Worm (Caenorhabditis elegans): Measurements from ENCODE around the gene F36G9.15.

The F36G9.15 gene

DNA sequence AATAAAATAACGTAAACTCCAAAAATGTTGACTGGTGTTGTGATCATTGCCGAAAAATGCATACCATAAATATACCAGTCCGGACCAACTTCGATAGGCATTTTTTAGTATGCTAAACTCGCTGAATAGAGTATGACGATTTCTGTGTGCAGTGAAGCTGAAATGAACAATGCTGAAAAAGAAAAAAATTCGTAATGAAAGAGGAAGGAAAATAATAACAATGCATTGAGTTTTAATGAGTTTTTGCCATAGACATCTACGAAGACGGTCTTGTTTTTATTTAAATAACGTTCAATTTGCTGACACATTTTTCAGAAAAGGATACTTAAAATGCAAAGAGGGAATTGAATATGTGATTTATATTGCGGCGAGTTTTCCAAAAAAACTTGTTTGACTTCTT, 20.4 kb downstream of the F36G9.15 start, which contains the start of gene sri-1:
TSS of gene sri-1 (minus strand) at position 101 of the 400 bp plus-strand sequence.
- no peak for TF ChIP-seq him-1 (tag; optimal IDR thresholded peaks at IDR 0.05)
- TF ChIP-seq dao-5 (tag; optimal IDR thresholded peaks at IDR 0.05), result no peak

DNA sequence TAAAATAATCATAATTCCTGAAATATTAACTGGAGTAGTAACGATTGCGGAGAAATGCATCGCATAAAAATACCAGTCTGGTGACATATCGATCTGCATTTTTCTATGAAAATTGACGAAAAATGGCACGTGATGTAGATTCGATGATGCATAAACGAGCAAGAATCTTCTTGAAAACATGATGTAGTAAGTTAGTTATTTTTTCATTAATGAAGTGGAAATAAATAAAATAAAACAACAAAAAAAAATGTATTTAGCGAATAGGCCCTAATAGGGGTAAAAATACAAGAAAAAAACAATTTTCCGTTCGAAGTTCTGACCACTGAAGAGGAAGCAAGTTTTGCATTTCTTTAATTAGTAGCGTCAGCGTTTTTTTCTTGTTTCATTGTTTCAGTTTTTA, 22.9 kb downstream of the F36G9.15 start, which contains the start of gene sri-2:
TSS of gene sri-2 (minus strand) at position 101 of the 400 bp plus-strand sequence.
- TF ChIP-seq W03F9.2 (tag; optimal IDR thresholded peaks at IDR 0.05) (no peak), him-1 (tag; optimal IDR thresholded peaks at IDR 0.05) (no peak), dao-5 (tag; optimal IDR thresholded peaks at IDR 0.05) (no peak)

DNA sequence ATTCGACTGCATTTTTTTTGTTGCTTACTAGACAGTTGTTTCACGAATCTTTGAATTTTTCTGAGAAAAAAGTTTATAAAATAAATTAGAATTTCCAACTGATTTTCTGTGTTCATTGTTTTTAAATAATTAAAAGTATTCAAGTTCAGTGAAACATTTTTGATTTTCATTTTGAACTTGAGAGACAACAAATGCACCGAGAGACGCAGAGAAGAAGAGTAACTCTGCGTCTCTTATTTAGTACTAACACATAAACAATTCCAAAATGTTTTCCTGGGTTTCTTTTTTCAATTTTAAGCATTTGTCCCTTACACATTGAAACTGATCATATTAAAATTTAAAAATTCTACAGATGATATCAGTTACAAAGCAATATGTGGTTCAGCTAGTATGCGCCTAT, 28.5 kb downstream of the F36G9.15 start:
- no peak for TF ChIP-seq him-1 (tag; optimal IDR thresholded peaks at IDR 0.05)
- TF ChIP-seq W03F9.2 (tag; optimal IDR thresholded peaks at IDR 0.05), result no peak
- TF ChIP-seq dao-5 (tag; optimal IDR thresholded peaks at IDR 0.05), result no peak

DNA sequence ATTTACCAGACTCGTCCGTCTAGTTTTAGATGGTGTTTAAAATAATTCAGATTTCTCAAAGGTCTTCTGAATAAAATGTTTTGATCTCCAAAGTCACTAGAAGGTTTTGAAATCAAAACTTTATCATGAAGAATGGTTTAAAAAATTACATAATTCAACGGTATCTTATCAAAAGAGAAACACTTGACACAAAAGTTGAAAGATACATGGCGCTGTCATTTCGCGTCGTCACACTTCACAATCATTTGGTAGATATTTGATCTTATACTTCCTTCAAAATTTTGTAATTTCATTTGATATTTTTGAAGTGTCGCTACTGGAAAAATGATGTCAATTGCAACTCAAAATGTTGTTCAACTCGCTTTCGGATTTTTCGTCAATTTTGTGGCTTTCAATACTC, 30.9 kb downstream of the F36G9.15 start, which contains the start of gene F36G9.3:
TSS of gene F36G9.3 (plus strand) at position 301 of the 400 bp plus-strand sequence.
- no peak for TF ChIP-seq dao-5 (tag; optimal IDR thresholded peaks at IDR 0.05)
- TF ChIP-seq W03F9.2 (tag; optimal IDR thresholded peaks at IDR 0.05), result no peak
- TF ChIP-seq him-1 (tag; optimal IDR thresholded peaks at IDR 0.05), result no peak

DNA sequence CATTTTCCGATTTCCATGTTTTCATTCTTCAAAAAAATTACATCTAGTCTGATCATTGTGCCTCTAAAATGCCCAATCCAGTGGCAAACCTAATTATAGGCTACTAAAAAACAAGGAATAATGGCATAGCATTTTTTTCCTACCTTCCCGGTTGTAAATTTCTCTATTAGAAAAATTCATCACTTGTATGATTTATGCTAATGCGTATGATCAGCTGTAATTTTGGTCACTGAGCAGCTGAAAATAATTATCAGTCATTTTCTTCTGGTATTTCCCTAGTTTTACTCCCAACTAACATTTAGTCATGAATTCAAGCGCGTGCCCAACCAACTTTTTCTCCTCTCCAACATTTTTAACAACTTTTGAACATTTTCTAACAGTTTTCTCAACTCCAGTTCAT, 32.5 kb downstream of the F36G9.15 start, which contains the start of gene srh-186:
TSS of gene srh-186 (plus strand) at position 301 of the 400 bp plus-strand sequence.
- TF ChIP-seq dao-5 (tag; optimal IDR thresholded peaks at IDR 0.05), result no peak
- no peak for TF ChIP-seq him-1 (tag; optimal IDR thresholded peaks at IDR 0.05)

DNA sequence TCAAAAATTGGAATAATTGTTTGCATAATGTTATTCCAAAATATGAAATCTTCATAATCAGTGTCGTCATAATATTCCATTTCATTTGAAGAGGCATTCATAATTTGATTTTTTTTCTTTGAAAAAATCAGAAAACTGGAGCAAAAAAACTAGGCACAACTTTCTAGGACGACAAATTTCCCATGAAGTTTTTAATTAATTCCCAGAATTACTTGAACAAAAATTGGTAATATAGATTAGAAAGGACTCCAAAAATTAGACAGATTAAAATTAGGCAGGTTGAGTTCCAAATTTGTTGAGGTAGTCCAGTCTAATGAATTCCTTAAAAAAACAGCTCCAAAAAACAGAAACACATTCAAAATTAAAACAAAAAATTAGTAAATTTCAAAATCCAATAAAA, 33.0 kb downstream of the F36G9.15 start, which contains the start of gene srw-57:
TSS of gene srw-57 (minus strand) at position 101 of the 400 bp plus-strand sequence.
- TF ChIP-seq W03F9.2 (tag; optimal IDR thresholded peaks at IDR 0.05) (no peak), him-1 (tag; optimal IDR thresholded peaks at IDR 0.05) (no peak), dao-5 (tag; optimal IDR thresholded peaks at IDR 0.05) (no peak)

DNA sequence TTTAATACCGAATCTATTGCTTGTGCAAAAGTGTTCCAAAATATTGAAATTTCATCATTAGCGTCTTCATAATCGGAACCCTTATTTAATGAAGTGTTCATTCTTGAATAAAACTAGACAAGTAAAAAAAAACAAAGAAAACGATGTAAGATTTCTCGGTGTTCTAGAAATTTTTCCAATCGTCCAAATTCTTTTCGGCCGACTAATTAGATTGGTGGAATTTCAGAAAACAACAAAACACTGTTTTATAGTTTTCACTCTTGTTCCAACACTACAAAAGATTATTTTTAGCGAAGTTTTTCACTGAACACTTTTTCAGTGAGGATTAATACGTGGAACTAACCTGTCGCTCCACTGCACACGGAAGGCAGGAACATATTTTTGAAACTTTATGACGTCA, 35.2 kb downstream of the F36G9.15 start, which contains the start of gene srw-56:
TSS of gene srw-56 (minus strand) at position 101 of the 400 bp plus-strand sequence.
- no peak for TF ChIP-seq dao-5 (tag; optimal IDR thresholded peaks at IDR 0.05)
- TF ChIP-seq him-1 (tag; optimal IDR thresholded peaks at IDR 0.05), result no peak
- no peak for TF ChIP-seq W03F9.2 (tag; optimal IDR thresholded peaks at IDR 0.05)

DNA sequence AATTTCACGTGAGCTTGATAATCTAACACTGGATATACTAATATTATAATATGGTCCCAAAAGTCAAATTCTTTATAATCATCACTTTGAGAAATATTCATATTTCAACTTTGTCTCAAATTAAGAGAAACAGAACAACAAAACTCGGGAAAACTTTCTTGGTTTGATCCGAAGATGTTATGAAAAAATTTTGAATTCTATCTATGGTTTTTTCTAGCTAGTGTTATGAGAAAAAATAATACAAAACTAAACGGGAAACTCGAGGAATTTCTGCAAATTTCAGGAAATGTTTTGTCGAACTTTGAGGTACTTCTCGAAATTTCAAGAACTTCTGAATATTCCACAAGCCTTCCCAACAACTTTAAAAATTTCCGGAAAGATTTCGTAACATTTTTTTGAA, 37.1 kb downstream of the F36G9.15 start, which contains the start of gene srw-59:
TSS of gene srw-59 (minus strand) at position 101 of the 400 bp plus-strand sequence.
- TF ChIP-seq W03F9.2 (tag; optimal IDR thresholded peaks at IDR 0.05) (no peak), him-1 (tag; optimal IDR thresholded peaks at IDR 0.05) (no peak), dao-5 (tag; optimal IDR thresholded peaks at IDR 0.05) (no peak)

DNA sequence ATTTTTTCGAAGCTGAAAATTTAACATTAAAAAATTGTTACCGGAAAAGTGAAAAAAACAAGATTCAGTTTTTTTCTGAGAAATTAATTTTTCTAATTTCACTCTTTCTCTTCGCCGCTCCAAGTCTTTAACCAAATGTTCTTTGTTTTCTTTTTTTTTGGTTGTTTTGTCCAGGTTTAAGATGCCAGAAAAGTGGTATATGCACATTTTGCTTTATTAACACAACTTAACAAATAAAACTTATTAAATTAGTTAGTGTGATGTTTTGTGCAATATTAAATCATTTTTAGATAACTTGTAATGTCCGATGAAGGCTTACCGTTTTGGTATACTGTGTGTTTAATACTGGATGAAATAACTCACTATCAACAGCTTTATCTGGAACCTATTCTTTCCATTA, 44.8 kb downstream of the F36G9.15 start, which contains the start of gene srw-53:
TSS of gene srw-53 (plus strand) at position 301 of the 400 bp plus-strand sequence.
- TF ChIP-seq dao-5 (tag; optimal IDR thresholded peaks at IDR 0.05), result no peak
- no peak for TF ChIP-seq W03F9.2 (tag; optimal IDR thresholded peaks at IDR 0.05)
- TF ChIP-seq him-1 (tag; optimal IDR thresholded peaks at IDR 0.05), result no peak

DNA sequence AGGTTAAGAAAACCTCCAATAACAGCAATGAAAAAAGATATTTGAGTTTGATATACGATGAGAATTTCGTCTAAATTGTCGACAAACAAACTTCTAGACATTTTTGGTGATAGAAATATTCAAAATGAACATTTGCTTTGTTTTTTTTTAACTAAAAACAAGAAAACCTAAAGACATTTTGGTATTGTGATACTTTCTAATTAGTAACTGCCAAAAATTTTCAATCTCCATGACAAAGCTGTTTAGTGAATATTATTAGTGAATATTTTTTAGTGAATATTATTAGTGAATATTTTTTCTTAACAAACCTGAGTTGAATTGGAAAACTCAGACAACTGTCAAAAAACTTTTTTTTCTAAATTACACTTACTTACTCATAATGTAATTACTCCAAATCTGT, 47.7 kb downstream of the F36G9.15 start, which contains the start of gene srw-55:
TSS of gene srw-55 (minus strand) at position 101 of the 400 bp plus-strand sequence.
- TF ChIP-seq dao-5 (tag; optimal IDR thresholded peaks at IDR 0.05) (no peak), W03F9.2 (tag; optimal IDR thresholded peaks at IDR 0.05) (no peak), him-1 (tag; optimal IDR thresholded peaks at IDR 0.05) (no peak)

All from whole organism, L4/young adult.